Worm (Caenorhabditis elegans) whole organism, young adult: ENCODE results near the gene ZK632.11.

Source experiments
- B0019.2 ChIP-seq: fragments of 200-800 bp; sonication (Bioruptor generic); conservative IDR thresholded peaks from 2 replicates; pipeline ENCODE4 v1.3.6; 2022; ENCODE audit warnings: missing genetic modification reagents, missing genetic modification characterization, missing compliant biosample characterization
- B0336.3 ChIP-seq: fragments of 200-800 bp; sonication (Bioruptor generic); IDR thresholded peaks from 2 replicates; pipeline ENCODE4 v1.3.6; 2022; ENCODE audit warnings: missing genetic modification characterization, missing compliant biosample characterization
- F57A8.1 ChIP-seq: fragments of 200-800 bp; sonication (Bioruptor generic); optimal IDR thresholded peaks from 2 replicates; lab custom pipeline; 2018; ENCODE audit warnings: mild to moderate bottlenecking, missing genetic modification characterization, moderate library complexity, missing compliant biosample characterization
- F57C9.4 ChIP-seq: sonication (generic microtip); optimal IDR thresholded peaks from 2 replicates; lab custom pipeline; 2017; ENCODE audit warnings: mild to moderate bottlenecking, missing genetic modification characterization, missing compliant biosample characterization
- Y53G8AR.9 ChIP-seq: fragments of 200-800 bp; sonication (Bioruptor generic); conservative IDR thresholded peaks from 2 replicates; pipeline ENCODE4 v1.3.6; 2022; ENCODE audit warnings: missing genetic modification reagents, missing genetic modification characterization, missing compliant biosample characterization
- Y56A3A.18 ChIP-seq: fragments of 200-800 bp; sonication (Bioruptor generic); IDR thresholded peaks from 2 replicates; pipeline ENCODE4 v1.3.6; 2022; ENCODE audit warnings: missing genetic modification reagents, missing genetic modification characterization, missing compliant biosample characterization
- Y79H2A.3 ChIP-seq: fragments of 200-800 bp; sonication (Bioruptor generic); conservative IDR thresholded peaks from 2 replicates; pipeline ENCODE4 v1.3.6; 2022; ENCODE audit warnings: missing genetic modification reagents, missing genetic modification characterization, missing compliant biosample characterization
- Y95B8A.8 ChIP-seq: fragments of 200-800 bp; sonication (Bioruptor generic); IDR thresholded peaks from 2 replicates; pipeline ENCODE4 v1.3.6; 2022; ENCODE audit warnings: missing genetic modification reagents, missing genetic modification characterization, missing compliant biosample characterization
- ZK185.1 ChIP-seq: sonication (generic microtip); optimal IDR thresholded peaks from 2 replicates; lab custom pipeline; 2016; ENCODE audit warnings: mild to moderate bottlenecking, missing genetic modification characterization, missing compliant biosample characterization; ENCODE audit not compliant: poor library complexity, severe bottlenecking
- ama-1 ChIP-seq, 3 experiments: fragments of 150-350 bp in 1 of 3; sonication (generic microtip) in 2 of 3; optimal IDR thresholded peaks; 2 replicates each; lab custom pipeline; 2014 to 2018; ENCODE audit warnings: missing biosample characterization in 2 of 3, missing genetic modification characterization in 2 of 3, missing genetic modification reagents in 2 of 3
- atf-7 ChIP-seq: sonication (generic microtip); optimal IDR thresholded peaks from 2 replicates; lab custom pipeline; 2017; ENCODE audit warnings: mild to moderate bottlenecking, missing genetic modification characterization, missing compliant biosample characterization
- attf-5 ChIP-seq: fragments of 200-800 bp; sonication (Bioruptor generic); optimal IDR thresholded peaks from 2 replicates; lab custom pipeline; 2018; ENCODE audit warnings: mild to moderate bottlenecking, missing genetic modification characterization, missing compliant biosample characterization
- ccch-3 ChIP-seq: fragments of 200-800 bp; sonication (Bioruptor generic); optimal IDR thresholded peaks from 2 replicates; lab custom pipeline; 2018; ENCODE audit warnings: mild to moderate bottlenecking, missing genetic modification characterization, missing compliant biosample characterization
- cebp-1 ChIP-seq, 2 experiments: fragments of 200-800 bp in 1 of 2; sonication (Bioruptor generic) in 1 of 2; sonication (generic microtip) in 1 of 2; IDR thresholded peaks in 1 of 2; optimal IDR thresholded peaks in 1 of 2; 2 replicates each; pipeline versions ENCODE4 v1.3.6 to Lab custom; 2017 to 2022; ENCODE audit warnings: missing compliant biosample characterization in 2 of 2, missing genetic modification characterization in 2 of 2, mild to moderate bottlenecking in 1 of 2, missing genetic modification reagents in 1 of 2, moderate library complexity in 1 of 2
- ceh-100 ChIP-seq: fragments of 200-800 bp; sonication (Bioruptor generic); IDR thresholded peaks from 2 replicates; pipeline ENCODE4 v1.3.6; 2022; ENCODE audit warnings: missing genetic modification reagents, missing genetic modification characterization, missing compliant biosample characterization
- ceh-40 ChIP-seq: fragments of 200-800 bp; sonication (Bioruptor generic); IDR thresholded peaks from 2 replicates; pipeline ENCODE4 v1.3.6; 2022; ENCODE audit warnings: missing genetic modification characterization, missing compliant biosample characterization
- ceh-91 ChIP-seq: fragments of 200-800 bp; sonication (Bioruptor generic); IDR thresholded peaks from 2 replicates; pipeline ENCODE4 v1.3.6; 2022; ENCODE audit warnings: missing genetic modification reagents, missing genetic modification characterization, missing compliant biosample characterization
- dox-1 ChIP-seq: fragments of 200-800 bp; sonication (Bioruptor generic); IDR thresholded peaks from 2 replicates; pipeline ENCODE4 v1.3.6; 2022; ENCODE audit warnings: missing genetic modification reagents, missing genetic modification characterization, missing compliant biosample characterization
- efl-1 ChIP-seq: fragments of 150-350 bp; optimal IDR thresholded peaks from 2 replicates; lab custom pipeline; 2014; ENCODE audit warnings: missing biosample characterization, missing genetic modification reagents, missing genetic modification characterization
- egl-44 ChIP-seq: fragments of 200-800 bp; sonication (Bioruptor generic); IDR thresholded peaks from 2 replicates; pipeline ENCODE4 v1.3.6; 2022; ENCODE audit warnings: missing genetic modification reagents, missing genetic modification characterization, missing compliant biosample characterization
- ets-4 ChIP-seq: fragments of 200-800 bp; sonication (Bioruptor generic); optimal IDR thresholded peaks from 2 replicates; lab custom pipeline; 2018; ENCODE audit warnings: mild to moderate bottlenecking, missing genetic modification characterization, missing compliant biosample characterization
- hlh-12 ChIP-seq: sonication (generic microtip); optimal IDR thresholded peaks from 2 replicates; lab custom pipeline; 2016; ENCODE audit warnings: missing genetic modification characterization, missing compliant biosample characterization
- lag-1 ChIP-seq: fragments of 200-800 bp; sonication (Bioruptor generic); IDR thresholded peaks from 2 replicates; pipeline ENCODE4 v1.3.6; 2022; ENCODE audit warnings: missing genetic modification reagents, missing genetic modification characterization, missing compliant biosample characterization
- let-526 ChIP-seq: fragments of 200-800 bp; sonication (Bioruptor generic); IDR thresholded peaks from 2 replicates; pipeline ENCODE4 v1.3.6; 2022; ENCODE audit warnings: missing genetic modification reagents, missing genetic modification characterization, missing compliant biosample characterization
- lin-35 ChIP-seq, 3 experiments: fragments of 150-350 bp in 2 of 3; sonication (generic microtip) in 1 of 3; optimal IDR thresholded peaks; 2 replicates each; lab custom pipeline; 2014 to 2018; ENCODE audit warnings: missing biosample characterization in 3 of 3, missing genetic modification characterization in 3 of 3, missing genetic modification reagents in 3 of 3
- lin-40 ChIP-seq: sonication (generic microtip); optimal IDR thresholded peaks from 2 replicates; lab custom pipeline; 2016; ENCODE audit warnings: missing genetic modification characterization, mild to moderate bottlenecking, missing compliant biosample characterization, missing genotype, missing genetic modification reagents
- lsl-1 ChIP-seq: fragments of 200-800 bp; sonication (Bioruptor generic); optimal IDR thresholded peaks from 2 replicates; lab custom pipeline; 2018; ENCODE audit warnings: mild to moderate bottlenecking, missing genetic modification characterization, moderate library complexity, missing compliant biosample characterization
- madf-3 ChIP-seq: fragments of 200-800 bp; sonication (Bioruptor generic); IDR thresholded peaks from 2 replicates; pipeline ENCODE4 v1.3.6; 2022; ENCODE audit warnings: missing genetic modification reagents, missing genetic modification characterization, missing compliant biosample characterization
- madf-6 ChIP-seq: fragments of 200-800 bp; sonication (Bioruptor generic); IDR thresholded peaks from 2 replicates; pipeline ENCODE4 v1.3.6; 2022; ENCODE audit warnings: missing genetic modification reagents, missing genetic modification characterization, missing compliant biosample characterization
- nhr-80 ChIP-seq: sonication (generic microtip); optimal IDR thresholded peaks from 2 replicates; lab custom pipeline; 2016; ENCODE audit warnings: missing genetic modification characterization, missing compliant biosample characterization
- nhr-90 ChIP-seq: sonication (generic microtip); optimal IDR thresholded peaks from 2 replicates; lab custom pipeline; 2016; ENCODE audit warnings: missing genotype, mild to moderate bottlenecking, missing genetic modification characterization, missing compliant biosample characterization
- pbrm-1 ChIP-seq: fragments of 200-800 bp; sonication (Bioruptor generic); IDR thresholded peaks from 2 replicates; pipeline ENCODE4 v1.3.6; 2022; ENCODE audit warnings: missing genetic modification reagents, missing genetic modification characterization, missing compliant biosample characterization
- rcor-1 ChIP-seq: fragments of 200-800 bp; sonication (Bioruptor generic); IDR thresholded peaks from 2 replicates; pipeline ENCODE4 v1.3.6; 2022; ENCODE audit warnings: missing genetic modification reagents, missing genetic modification characterization, missing compliant biosample characterization
- snpc-3.4 ChIP-seq: sonication (generic microtip); optimal IDR thresholded peaks from 2 replicates; lab custom pipeline; 2017; ENCODE audit warnings: missing genetic modification characterization, mild to moderate bottlenecking, missing compliant biosample characterization, antibody characterized with exemption, moderate library complexity, missing genotype, missing genetic modification reagents
- somi-1 ChIP-seq: fragments of 200-800 bp; sonication (Bioruptor generic); optimal IDR thresholded peaks from 2 replicates; lab custom pipeline; 2018; ENCODE audit warnings: mild to moderate bottlenecking, missing genetic modification characterization, missing compliant biosample characterization
- zim-3 ChIP-seq: sonication (generic microtip); optimal IDR thresholded peaks from 2 replicates; lab custom pipeline; 2017; ENCODE audit warnings: mild to moderate bottlenecking, missing genetic modification characterization, moderate library complexity, missing compliant biosample characterization
- ztf-26 ChIP-seq: sonication (generic microtip); optimal IDR thresholded peaks from 2 replicates; lab custom pipeline; 2017; ENCODE audit warnings: missing genetic modification characterization, missing compliant biosample characterization
- ztf-6 ChIP-seq: fragments of 200-800 bp; sonication (Bioruptor generic); IDR thresholded peaks from 2 replicates; pipeline ENCODE4 v1.3.6; 2022; ENCODE audit warnings: missing genetic modification reagents, missing genetic modification characterization, missing compliant biosample characterization

ZK632.11 gene

ce11 chrIII:9806968-9807559, 20.7 kb upstream of the ZK632.11 start, which contains the start of gene ZK632.4:
Gene ZK632.4 (minus strand): TSS chrIII:9807454.
- no peak for TF ChIP-seq snpc-3.4 (tag; lab: Kevin White, UChicago)
- TF ChIP-seq cebp-1 (GFP tag; IDR thresholded peaks at IDR 0.05; lab: Robert Waterston, UW) = no peak
- TF ChIP-seq cebp-1 (tag; optimal IDR thresholded peaks at IDR 0.05; lab: Kevin White, UChicago) = peak; percentile 41
- TF ChIP-seq, all 124 proteins: peak for 1

ce11 chrIII:9807560-9808046, 20.1 kb upstream of the ZK632.11 start:
- peak; percentile 47 for TF ChIP-seq attf-5 (GFP tag; lab: Kevin White, UChicago)
- TF ChIP-seq Y53G8AR.9 (GFP tag; lab: Robert Waterston, UW) = 0 out of 2 replicates have a peak, but pooled peaks have one; percentile 15
- peak; percentile 51 for TF ChIP-seq nhr-80
- TF ChIP-seq somi-1 (GFP tag; lab: Kevin White, UChicago) = no peak
- TF ChIP-seq cebp-1 (GFP tag; IDR thresholded peaks at IDR 0.05; lab: Robert Waterston, UW) = no peak
- TF ChIP-seq cebp-1 (tag; optimal IDR thresholded peaks at IDR 0.05; lab: Kevin White, UChicago) = peak; percentile 4
- TF ChIP-seq ama-1 (optimal IDR thresholded peaks at IDR 0.05; lab: Kevin White, UChicago) = peak; percentile 21
- TF ChIP-seq ama-1 (GFP tag; optimal IDR thresholded peaks at IDR 0.05; lab: Kevin White, UChicago) = no peak
- TF ChIP-seq efl-1 (GFP tag; lab: Kevin White, UChicago) = no peak
- TF ChIP-seq ztf-26 (tag; lab: Kevin White, UChicago) = peak; percentile 26

ce11 chrIII:9808179-9808578, 19.5 kb upstream of the ZK632.11 start, which contains the start of gene gtap-2:
Gene gtap-2 (plus strand): TSS chrIII:9808544.
- TF ChIP-seq madf-6 (no peak), ZK185.1 (peak; percentile 7), B0019.2 (GFP tag; lab: Robert Waterston, UW) (no peak), nhr-90 (no peak), let-526 (GFP tag; lab: Robert Waterston, UW) (no peak), egl-44 (no peak), B0336.3 (GFP tag; lab: Robert Waterston, UW) (no peak), ceh-100 (peak; percentile 85), ceh-40 (GFP tag; lab: Robert Waterston, UW) (no peak), Y95B8A.8 (GFP tag; lab: Robert Waterston, UW) (no peak), zim-3 (no peak), ceh-91 (GFP tag; lab: Robert Waterston, UW) (no peak), lsl-1 (GFP tag; lab: Kevin White, UChicago) (no peak), ccch-3 (GFP tag; lab: Kevin White, UChicago) (no peak), ets-4 (GFP tag; lab: Kevin White, UChicago) (no peak), nhr-80 (no peak), cebp-1 (GFP tag; IDR thresholded peaks at IDR 0.05; lab: Robert Waterston, UW) (no peak), cebp-1 (tag; optimal IDR thresholded peaks at IDR 0.05; lab: Kevin White, UChicago) (no peak)

ce11 chrIII:9813146-9813545, 14.6 kb upstream of the ZK632.11 start, which contains the start of gene ZK632.14:
Gene ZK632.14 (plus strand): TSS chrIII:9813446.
- no peak for TF ChIP-seq hlh-12 (tag; lab: Kevin White, UChicago)
- TF ChIP-seq ztf-6 (GFP tag; lab: Robert Waterston, UW) = no peak
- no peak for TF ChIP-seq F57A8.1
- no peak for TF ChIP-seq lin-35 (GFP tag; optimal IDR thresholded peaks at IDR 0.05; lab: Kevin White, UChicago)

- peak; percentile 8; the same call in 1 of the 2 replicates for TF ChIP-seq dox-1 (GFP tag; lab: Robert Waterston, UW)
- TF ChIP-seq Y56A3A.18 = no peak
- no peak for TF ChIP-seq lag-1 (GFP tag; lab: Robert Waterston, UW)
- TF ChIP-seq F57C9.4 (tag; lab: Kevin White, UChicago) = no peak
- no peak for TF ChIP-seq B0019.2 (GFP tag; lab: Robert Waterston, UW)
- no peak for TF ChIP-seq lin-40
- no peak for TF ChIP-seq Y79H2A.3 (GFP tag; lab: Robert Waterston, UW)
- TF ChIP-seq rcor-1 = 0 out of 2 replicates have a peak, but pooled peaks have one; percentile 35
- 0 out of 2 replicates have a peak, but pooled peaks have one; percentile 15 for TF ChIP-seq Y53G8AR.9 (GFP tag; lab: Robert Waterston, UW)
- TF ChIP-seq nhr-80 = peak; percentile 2
- no peak for TF ChIP-seq ets-4 (GFP tag; lab: Kevin White, UChicago)
- TF ChIP-seq madf-3 (GFP tag; lab: Robert Waterston, UW) = no peak
- TF ChIP-seq cebp-1 (GFP tag; IDR thresholded peaks at IDR 0.05; lab: Robert Waterston, UW) = no peak
- peak; percentile 25 for TF ChIP-seq cebp-1 (tag; optimal IDR thresholded peaks at IDR 0.05; lab: Kevin White, UChicago)
- no peak for TF ChIP-seq atf-7
- peak; percentile 42; the same call in 1 of the 2 replicates for TF ChIP-seq pbrm-1 (GFP tag; lab: Robert Waterston, UW)
Observed at ce11 chrIII:9817087-9817612, 10.6 kb upstream of the ZK632.11 start, which contains the start of gene cnx-1. Gene cnx-1 (minus strand): TSS chrIII:9817137.
